Worm (Caenorhabditis elegans) whole organism, mixed stage, embryonic: ENCODE data around the gene glt-5.
A peak's percentile ranks its signal among the peaks of the same experiment; 100 is the strongest.

Source experiments
- bed-3 ChIP-seq: fragments of 200-800 bp; sonication (Bioruptor generic); optimal IDR thresholded peaks from 3 replicates; lab custom pipeline; 2018; ENCODE audit warnings: mild to moderate bottlenecking, missing genetic modification characterization, moderate library complexity, missing compliant biosample characterization
- blmp-1 ChIP-seq: fragments of 150-350 bp; optimal IDR thresholded peaks from 2 replicates; lab custom pipeline; 2014; ENCODE audit warnings: missing biosample characterization, missing genetic modification characterization
- ceh-39 ChIP-seq: fragments of 150-350 bp; optimal IDR thresholded peaks from 2 replicates; lab custom pipeline; 2014; ENCODE audit warnings: missing biosample characterization, missing genetic modification characterization
- ceh-43 ChIP-seq: fragments of 200-800 bp; sonication (Bioruptor generic); optimal IDR thresholded peaks from 2 replicates; lab custom pipeline; 2018; ENCODE audit warnings: mild to moderate bottlenecking, missing genetic modification characterization, moderate library complexity, missing compliant biosample characterization
- ceh-83 ChIP-seq: fragments of 200-800 bp; sonication (Bioruptor generic); optimal IDR thresholded peaks from 2 replicates; lab custom pipeline; 2018; ENCODE audit warnings: mild to moderate bottlenecking, missing genetic modification characterization, missing compliant biosample characterization
- ces-1 ChIP-seq: fragments of 150-350 bp; optimal IDR thresholded peaks from 2 replicates; lab custom pipeline; 2014; ENCODE audit warnings: missing biosample characterization, missing genetic modification reagents, missing genetic modification characterization
- cnd-1 ChIP-seq: fragments of 200-800 bp; sonication (Bioruptor generic); optimal IDR thresholded peaks from 2 replicates; lab custom pipeline; 2018; ENCODE audit warnings: mild to moderate bottlenecking, missing genetic modification characterization, missing compliant biosample characterization
- drap-1 ChIP-seq: fragments of 200-800 bp; sonication (Bioruptor generic); optimal IDR thresholded peaks from 3 replicates; lab custom pipeline; 2018; ENCODE audit warnings: mild to moderate bottlenecking, missing genetic modification characterization, missing compliant biosample characterization
- elt-1 ChIP-seq: sonication (generic microtip); optimal IDR thresholded peaks from 2 replicates; lab custom pipeline; 2017; ENCODE audit warnings: missing genetic modification characterization, mild to moderate bottlenecking, missing compliant biosample characterization, antibody characterized with exemption, moderate library complexity, borderline replicate concordance; ENCODE audit not compliant: insufficient read depth
- elt-3 ChIP-seq: fragments of 150-350 bp; optimal IDR thresholded peaks from 2 replicates; lab custom pipeline; 2014; ENCODE audit warnings: missing biosample characterization, missing genetic modification characterization
- flh-1 ChIP-seq: fragments of 200-800 bp; sonication (Bioruptor generic); optimal IDR thresholded peaks from 2 replicates; lab custom pipeline; 2018; ENCODE audit warnings: mild to moderate bottlenecking, missing genetic modification characterization, moderate library complexity, missing compliant biosample characterization
- hlh-1 ChIP-seq: fragments of 150-350 bp; optimal IDR thresholded peaks from 2 replicates; lab custom pipeline; 2014; ENCODE audit warnings: missing biosample characterization, missing genetic modification reagents, missing genetic modification characterization
- lin-13 ChIP-seq: fragments of 150-350 bp; optimal IDR thresholded peaks from 2 replicates; lab custom pipeline; 2014; ENCODE audit warnings: missing biosample characterization, missing genetic modification characterization
- lin-32 ChIP-seq: fragments of 200-800 bp; sonication (Bioruptor generic); optimal IDR thresholded peaks from 2 replicates; lab custom pipeline; 2018; ENCODE audit warnings: mild to moderate bottlenecking, missing genetic modification characterization, missing compliant biosample characterization
- lsy-2 ChIP-seq: fragments of 150-350 bp; optimal IDR thresholded peaks from 2 replicates; lab custom pipeline; 2014; ENCODE audit warnings: missing biosample characterization, missing genetic modification characterization
- mab-5 ChIP-seq: fragments of 150-350 bp; optimal IDR thresholded peaks from 2 replicates; lab custom pipeline; 2014; ENCODE audit warnings: missing biosample characterization, missing genetic modification characterization
- mep-1 ChIP-seq: fragments of 150-350 bp; optimal IDR thresholded peaks from 2 replicates; lab custom pipeline; 2017; ENCODE audit warnings: missing biosample characterization, missing genetic modification reagents, missing genetic modification characterization, inconsistent platforms
- nhr-12 ChIP-seq: fragments of 150-350 bp; optimal IDR thresholded peaks from 2 replicates; lab custom pipeline; 2014; ENCODE audit warnings: missing biosample characterization, missing genetic modification characterization
- nhr-2 ChIP-seq: fragments of 150-350 bp; optimal IDR thresholded peaks from 2 replicates; lab custom pipeline; 2014; ENCODE audit warnings: missing biosample characterization, missing genetic modification characterization
- nhr-237 ChIP-seq: fragments of 150-350 bp; optimal IDR thresholded peaks from 2 replicates; lab custom pipeline; 2014; ENCODE audit warnings: missing biosample characterization, missing genetic modification characterization
- nhr-76 ChIP-seq: sonication (generic microtip); optimal IDR thresholded peaks from 2 replicates; lab custom pipeline; 2017; ENCODE audit warnings: missing biosample characterization, missing genetic modification characterization
- pha-4 ChIP-seq: fragments of 150-350 bp; optimal IDR thresholded peaks from 2 replicates; lab custom pipeline; 2018; ENCODE audit warnings: missing biosample characterization, missing genetic modification reagents, missing genetic modification characterization
- sem-2 ChIP-seq: fragments of 200-800 bp; sonication (Bioruptor generic); optimal IDR thresholded peaks from 2 replicates; lab custom pipeline; 2018; ENCODE audit warnings: mild to moderate bottlenecking, missing genetic modification characterization, missing compliant biosample characterization
- snpc-4 ChIP-seq: fragments of 150-350 bp; optimal IDR thresholded peaks from 2 replicates; lab custom pipeline; 2014; ENCODE audit warnings: missing biosample characterization, missing genetic modification characterization
- tbx-8 ChIP-seq: fragments of 200-800 bp; sonication (Bioruptor generic); optimal IDR thresholded peaks from 2 replicates; lab custom pipeline; 2018; ENCODE audit warnings: mild to moderate bottlenecking, missing genetic modification characterization, moderate library complexity, missing compliant biosample characterization
- unc-120 ChIP-seq: sonication (generic microtip); optimal IDR thresholded peaks from 2 replicates; lab custom pipeline; 2017; ENCODE audit warnings: missing genetic modification characterization, missing compliant biosample characterization; ENCODE audit not compliant: poor library complexity, severe bottlenecking
- unc-39 ChIP-seq: fragments of 150-350 bp; optimal IDR thresholded peaks from 2 replicates; lab custom pipeline; 2014; ENCODE audit warnings: missing biosample characterization, missing genetic modification characterization
- unc-62 ChIP-seq: fragments of 150-350 bp; optimal IDR thresholded peaks from 2 replicates; lab custom pipeline; 2014; ENCODE audit warnings: missing biosample characterization, missing genetic modification reagents, missing genetic modification characterization
- zip-8 ChIP-seq: fragments of 150-350 bp; optimal IDR thresholded peaks from 2 replicates; lab custom pipeline; 2014; ENCODE audit warnings: missing biosample characterization, missing genetic modification characterization
- ztf-11 ChIP-seq: fragments of 150-350 bp; optimal IDR thresholded peaks from 2 replicates; lab custom pipeline; 2014; ENCODE audit warnings: missing biosample characterization, missing genetic modification characterization

Gene glt-5

ce11 chrII:9746069-9746468, 37.4 kb upstream of the glt-5 start, which contains the start of the genes Y53C12B.1 and nos-3:
Gene Y53C12B.1, minus strand, starts transcription at chrII:9746078.
Gene nos-3, plus strand, starts transcription at chrII:9746316.
- TF ChIP-seq mab-5 (tag; lab: Kevin White, UChicago): no peak
- TF ChIP-seq mep-1: peak; percentile 66
- TF ChIP-seq nhr-237 (tag; lab: Kevin White, UChicago): peak; percentile 39
- peak; percentile 79 for TF ChIP-seq lin-13 (tag; lab: Kevin White, UChicago)
- TF ChIP-seq ceh-39 (tag; lab: Kevin White, UChicago): peak; percentile 81
- TF ChIP-seq unc-120 (tag; lab: Kevin White, UChicago): peak; percentile 98
- no peak for TF ChIP-seq tbx-8
- TF ChIP-seq pha-4 (tag; lab: Kevin White, UChicago): peak; percentile 68
- no peak for TF ChIP-seq lin-32 (GFP tag; lab: Kevin White, UChicago)
- no peak for TF ChIP-seq bed-3
- TF ChIP-seq nhr-2: no peak
- peak; percentile 91 for TF ChIP-seq ces-1
- no peak for TF ChIP-seq ceh-43 (GFP tag; lab: Kevin White, UChicago)
- TF ChIP-seq lsy-2 (tag; lab: Kevin White, UChicago): peak; percentile 98
- peak; percentile 25 for TF ChIP-seq hlh-1 (tag; lab: Kevin White, UChicago)
- no peak for TF ChIP-seq elt-3 (tag; lab: Kevin White, UChicago)
- no peak for TF ChIP-seq nhr-12
- TF ChIP-seq, all 35 proteins: peak for 9

- no peak for TF ChIP-seq snpc-4 (tag; lab: Kevin White, UChicago)
- no peak for TF ChIP-seq nhr-2
- no peak for TF ChIP-seq hlh-1 (tag; lab: Kevin White, UChicago)
- no peak for TF ChIP-seq nhr-12
- TF ChIP-seq lsy-2 (tag; lab: Kevin White, UChicago): no peak
- TF ChIP-seq bed-3: no peak
- TF ChIP-seq ztf-11 (tag; lab: Kevin White, UChicago): no peak
Measured at ce11 chrII:9742784-9743183, 34.1 kb upstream of the glt-5 start, which contains the start of gene pno-1. Gene pno-1, minus strand, starts transcription at chrII:9742884.

DNA sequence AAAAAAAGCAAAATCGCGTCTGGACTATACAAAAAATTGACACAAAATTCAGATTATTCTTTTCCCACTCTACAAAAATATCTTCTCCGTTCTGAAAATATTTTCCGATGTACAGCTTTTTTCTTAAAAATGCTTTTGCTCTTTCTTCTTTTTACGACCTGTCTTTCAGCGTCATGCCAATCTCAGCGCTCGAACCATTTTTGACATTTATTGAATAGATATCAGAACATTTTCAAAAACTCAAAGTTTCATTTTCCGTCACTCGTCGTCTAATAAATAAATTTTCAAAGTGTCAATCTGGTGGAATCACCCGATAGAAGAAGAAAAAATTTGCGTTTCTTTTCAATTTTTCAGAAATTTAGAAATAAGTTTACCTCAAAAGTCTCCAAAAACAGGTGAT, 32.7 kb upstream of the glt-5 start:
- TF ChIP-seq elt-1 (tag; lab: Kevin White, UChicago) (no peak), sem-2 (GFP tag; lab: Kevin White, UChicago) (no peak), nhr-12 (no peak), hlh-1 (tag; lab: Kevin White, UChicago) (no peak), unc-62 (no peak)

DNA sequence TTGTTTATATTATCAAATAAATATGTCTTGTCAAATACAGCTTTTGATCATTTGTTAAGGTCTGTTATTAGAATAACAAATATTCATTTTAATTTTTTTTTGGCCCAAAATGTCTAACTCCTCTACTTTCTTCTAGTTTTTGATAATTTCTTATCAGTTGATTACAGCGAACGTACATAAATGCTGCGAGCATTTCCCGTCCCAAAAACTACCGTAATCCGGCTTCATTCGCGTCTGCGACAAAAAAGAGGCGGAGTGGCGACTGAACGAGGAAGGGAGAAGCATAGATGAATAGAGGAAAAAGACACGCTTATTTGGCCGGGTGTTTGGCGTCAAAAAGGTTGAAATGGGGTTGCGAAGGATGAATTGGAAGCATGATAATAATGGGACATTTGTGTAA, 31.9 kb upstream of the glt-5 start:
- no peak for TF ChIP-seq nhr-76 (tag; lab: Kevin White, UChicago)
- no peak for TF ChIP-seq bed-3
- no peak for TF ChIP-seq pha-4 (tag; lab: Kevin White, UChicago)
- TF ChIP-seq mep-1: no peak

- TF ChIP-seq unc-39 (no peak), flh-1 (no peak), drap-1 (GFP tag; lab: Kevin White, UChicago) (no peak), lin-32 (GFP tag; lab: Kevin White, UChicago) (no peak), blmp-1 (tag; lab: Kevin White, UChicago) (no peak), cnd-1 (tag; lab: Kevin White, UChicago) (no peak)
Measured at ce11 chrII:9738820-9739219, 30.1 kb upstream of the glt-5 start.

DNA sequence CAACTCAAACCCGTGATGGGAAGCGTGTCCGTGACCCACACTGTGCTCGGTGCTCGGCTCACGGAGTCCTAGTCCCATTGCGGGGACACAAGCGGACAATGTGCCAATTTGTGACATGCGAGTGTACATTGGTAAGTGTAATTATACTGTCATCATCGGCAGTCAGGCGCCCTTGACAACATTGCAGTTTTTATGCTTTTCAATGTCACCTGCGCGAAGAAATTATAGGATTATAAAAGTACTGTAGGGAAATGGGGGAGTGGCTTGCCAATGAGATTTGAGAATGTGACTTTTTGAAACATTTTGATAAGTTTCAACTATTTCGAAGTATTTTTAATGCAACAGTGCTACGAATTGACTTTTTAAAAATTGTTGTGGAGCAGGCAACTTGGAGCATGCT, 27.1 kb upstream of the glt-5 start:
- TF ChIP-seq zip-8 (tag; lab: Kevin White, UChicago) (no peak), elt-1 (tag; lab: Kevin White, UChicago) (no peak), ceh-83 (GFP tag; lab: Kevin White, UChicago) (peak; percentile 5), lsy-2 (tag; lab: Kevin White, UChicago) (peak; percentile 41), mab-5 (tag; lab: Kevin White, UChicago) (no peak)
- TF ChIP-seq, all 35 proteins: peak for 2
